Worm (Caenorhabditis elegans): ENCODE results near the gene R03G8.3.

ce11 chrX:13129949-13130348, 39.2 kb downstream of the R03G8.3 start, which contains the start of gene spin-3:
- TF ChIP-seq T22C8.4 (GFP tag; IDR thresholded peaks at IDR 0.05) (no peak), flt-1 (GFP tag; IDR thresholded peaks at IDR 0.05) (no peak), ztf-23 (GFP tag; IDR thresholded peaks at IDR 0.05) (no peak)

Measured in whole organism, midembryonic.